Worm (Caenorhabditis elegans) whole organism, L4 larva: ENCODE measurements around the gene C30G12.1.

Experiments used
- F10B5.3 ChIP-seq: sonication (generic microtip); optimal IDR thresholded peaks from 2 replicates; lab custom pipeline; 2016; ENCODE audit warnings: mild to moderate bottlenecking, missing genetic modification characterization, missing compliant biosample characterization
- F49E8.2 ChIP-seq: sonication (generic microtip); optimal IDR thresholded peaks from 2 replicates; lab custom pipeline; 2016; ENCODE audit warnings: missing compliant biosample characterization, mild to moderate bottlenecking, missing genetic modification characterization, borderline replicate concordance
- T26A8.4 ChIP-seq: fragments of 200-800 bp; sonication (Bioruptor generic); IDR thresholded peaks from 2 replicates; pipeline ENCODE4 v1.3.6; 2022; ENCODE audit warnings: missing genetic modification characterization, missing compliant biosample characterization
- Y48G9A.11 ChIP-seq: fragments of 200-800 bp; sonication (Bioruptor generic); IDR thresholded peaks from 2 replicates; pipeline ENCODE4 v1.3.6; 2022; ENCODE audit warnings: missing genetic modification reagents, missing genetic modification characterization, missing compliant biosample characterization
- Y5F2A.4 ChIP-seq: fragments of 200-800 bp; sonication (Bioruptor generic); optimal IDR thresholded peaks from 2 replicates; lab custom pipeline; 2018; ENCODE audit warnings: mild to moderate bottlenecking, missing genetic modification characterization, missing compliant biosample characterization
- Y75B8A.6 ChIP-seq: fragments of 200-800 bp; sonication (Bioruptor generic); IDR thresholded peaks from 2 replicates; pipeline ENCODE4 v1.3.6; 2022; ENCODE audit warnings: missing genetic modification reagents, missing genetic modification characterization, missing compliant biosample characterization
- ZK546.5 ChIP-seq, 2 experiments: sonication (generic microtip); optimal IDR thresholded peaks; 2 replicates each; lab custom pipeline; 2017; ENCODE audit warnings: missing biosample characterization in 2 of 2, missing genetic modification characterization in 2 of 2
- aly-2 ChIP-seq: sonication (generic microtip); optimal IDR thresholded peaks from 2 replicates; lab custom pipeline; 2018; ENCODE audit warnings: missing biosample characterization, missing genetic modification characterization
- arid-1 ChIP-seq: fragments of 200-800 bp; sonication (Bioruptor generic); conservative IDR thresholded peaks from 2 replicates; pipeline ENCODE4 v1.3.6; 2022; ENCODE audit warnings: missing genetic modification reagents, missing genetic modification characterization, missing compliant biosample characterization
- attf-4 ChIP-seq: sonication (generic microtip); optimal IDR thresholded peaks from 3 replicates; lab custom pipeline; 2017; ENCODE audit warnings: missing biosample characterization, missing genetic modification characterization
- ceh-20 ChIP-seq: fragments of 200-800 bp; sonication (Bioruptor generic); IDR thresholded peaks from 2 replicates; pipeline ENCODE4 v1.3.6; 2022; ENCODE audit warnings: missing genetic modification reagents, missing genetic modification characterization, missing compliant biosample characterization
- ceh-44 ChIP-seq: fragments of 200-800 bp; sonication (Bioruptor generic); IDR thresholded peaks from 2 replicates; pipeline ENCODE4 v1.3.6; 2022; ENCODE audit warnings: missing genetic modification reagents, missing genetic modification characterization, missing compliant biosample characterization
- ctbp-1 ChIP-seq: fragments of 200-800 bp; sonication (Bioruptor generic); IDR thresholded peaks from 2 replicates; pipeline ENCODE4 v1.3.6; 2022; ENCODE audit warnings: missing genetic modification reagents, missing genetic modification characterization, missing compliant biosample characterization
- daf-12 ChIP-seq: fragments of 150-350 bp; optimal IDR thresholded peaks from 2 replicates; lab custom pipeline; 2014; ENCODE audit warnings: missing biosample characterization, missing genetic modification reagents, missing genetic modification characterization
- daf-19 ChIP-seq: fragments of 200-800 bp; sonication (Bioruptor generic); conservative IDR thresholded peaks from 2 replicates; pipeline ENCODE4 v1.3.6; 2022; ENCODE audit warnings: missing genetic modification characterization, missing compliant biosample characterization
- dmd-6 ChIP-seq: fragments of 200-800 bp; sonication (Bioruptor generic); IDR thresholded peaks from 2 replicates; pipeline ENCODE4 v1.3.6; 2022; ENCODE audit warnings: missing genetic modification reagents, missing genetic modification characterization, missing compliant biosample characterization
- egl-27 ChIP-seq: sonication (generic microtip); optimal IDR thresholded peaks from 3 replicates; lab custom pipeline; 2017; ENCODE audit warnings: missing biosample characterization, missing genetic modification reagents, missing genetic modification characterization
- egl-43 ChIP-seq: fragments of 200-800 bp; sonication (Bioruptor generic); IDR thresholded peaks from 2 replicates; pipeline ENCODE4 v1.3.6; 2022; ENCODE audit warnings: missing genetic modification reagents, missing genetic modification characterization, missing compliant biosample characterization
- fkh-10 ChIP-seq: fragments of 150-350 bp; optimal IDR thresholded peaks from 2 replicates; lab custom pipeline; 2014; ENCODE audit warnings: missing biosample characterization, missing genetic modification reagents, missing genetic modification characterization
- hif-1 ChIP-seq, 2 experiments: sonication (generic microtip); optimal IDR thresholded peaks; 2 replicates each; lab custom pipeline; 2016 to 2017; ENCODE audit warnings: missing compliant biosample characterization in 2 of 2, missing genetic modification characterization in 2 of 2, missing genetic modification reagents in 2 of 2, missing genotype in 2 of 2, mild to moderate bottlenecking in 1 of 2
- hlh-11 ChIP-seq: fragments of 200-800 bp; sonication (Bioruptor generic); optimal IDR thresholded peaks from 2 replicates; lab custom pipeline; 2018; ENCODE audit warnings: mild to moderate bottlenecking, missing genetic modification characterization, missing compliant biosample characterization
- hlh-30 ChIP-seq: sonication (generic microtip); optimal IDR thresholded peaks from 2 replicates; lab custom pipeline; 2017; ENCODE audit warnings: antibody characterized with exemption, mild to moderate bottlenecking, missing genetic modification characterization, missing compliant biosample characterization; ENCODE audit not compliant: insufficient read depth
- lim-7 ChIP-seq: fragments of 200-800 bp; sonication (Bioruptor generic); IDR thresholded peaks from 2 replicates; pipeline ENCODE4 v1.3.6; 2022; ENCODE audit warnings: missing genetic modification characterization, missing compliant biosample characterization
- lin-1 ChIP-seq: fragments of 200-800 bp; sonication (Bioruptor generic); IDR thresholded peaks from 2 replicates; pipeline ENCODE4 v1.3.6; 2022; ENCODE audit warnings: missing genetic modification reagents, missing genetic modification characterization, missing compliant biosample characterization
- lin-13 ChIP-seq: fragments of 150-350 bp; optimal IDR thresholded peaks from 2 replicates; lab custom pipeline; 2014; ENCODE audit warnings: missing biosample characterization, missing genetic modification reagents, missing genetic modification characterization
- lin-29 ChIP-seq: fragments of 200-800 bp; sonication (Bioruptor generic); IDR thresholded peaks from 2 replicates; pipeline ENCODE4 v1.3.6; 2022; ENCODE audit warnings: missing genetic modification reagents, missing genetic modification characterization, missing compliant biosample characterization
- madf-5 ChIP-seq, 2 experiments: fragments of 200-800 bp; sonication (Bioruptor generic); IDR thresholded peaks; 2 replicates each; pipeline ENCODE4 v1.3.6; 2022; ENCODE audit warnings: missing compliant biosample characterization in 2 of 2, missing genetic modification characterization in 2 of 2
- madf-9 ChIP-seq: fragments of 200-800 bp; sonication (Bioruptor generic); conservative IDR thresholded peaks from 2 replicates; pipeline ENCODE4 v1.3.6; 2022; ENCODE audit warnings: missing genetic modification reagents, missing genetic modification characterization, missing compliant biosample characterization
- mep-1 ChIP-seq: fragments of 150-350 bp; sonication (generic microtip); optimal IDR thresholded peaks from 3 replicates; lab custom pipeline; 2014; ENCODE audit warnings: missing biosample characterization, missing genetic modification characterization
- mes-2 ChIP-seq: sonication (generic microtip); optimal IDR thresholded peaks from 2 replicates; lab custom pipeline; 2016; ENCODE audit warnings: missing genotype, mild to moderate bottlenecking, missing genetic modification characterization, missing compliant biosample characterization; ENCODE audit not compliant: poor library complexity, severe bottlenecking
- nhr-10 ChIP-seq: fragments of 150-350 bp; optimal IDR thresholded peaks from 2 replicates; lab custom pipeline; 2014; ENCODE audit warnings: missing biosample characterization, missing genetic modification characterization
- nhr-102 ChIP-seq: sonication (generic microtip); optimal IDR thresholded peaks from 2 replicates; lab custom pipeline; 2016; ENCODE audit warnings: mild to moderate bottlenecking, missing genetic modification characterization, moderate library complexity, missing compliant biosample characterization
- nhr-11 ChIP-seq: fragments of 150-350 bp; optimal IDR thresholded peaks from 2 replicates; lab custom pipeline; 2014; ENCODE audit warnings: missing biosample characterization, missing genetic modification characterization
- nhr-111 ChIP-seq: fragments of 200-800 bp; sonication (Bioruptor generic); optimal IDR thresholded peaks from 2 replicates; lab custom pipeline; 2018; ENCODE audit warnings: mild to moderate bottlenecking, missing genetic modification characterization, missing compliant biosample characterization
- nhr-237 ChIP-seq: sonication (generic microtip); optimal IDR thresholded peaks from 2 replicates; lab custom pipeline; 2017; ENCODE audit warnings: missing biosample characterization, missing genetic modification characterization
- nhr-41 ChIP-seq: fragments of 200-800 bp; sonication (Bioruptor generic); IDR thresholded peaks from 2 replicates; pipeline ENCODE4 v1.3.6; 2022; ENCODE audit warnings: missing genetic modification reagents, missing genetic modification characterization, missing compliant biosample characterization
- nhr-42 ChIP-seq: fragments of 200-800 bp; sonication (Bioruptor generic); IDR thresholded peaks from 2 replicates; pipeline ENCODE4 v1.3.6; 2022; ENCODE audit warnings: missing genetic modification characterization, missing compliant biosample characterization
- sdz-12 ChIP-seq: fragments of 200-800 bp; sonication (Bioruptor generic); optimal IDR thresholded peaks from 2 replicates; lab custom pipeline; 2018; ENCODE audit warnings: mild to moderate bottlenecking, missing genetic modification characterization, missing compliant biosample characterization
- set-16 ChIP-seq: fragments of 200-800 bp; sonication (Bioruptor generic); IDR thresholded peaks from 2 replicates; pipeline ENCODE4 v1.3.6; 2022; ENCODE audit warnings: missing genetic modification reagents, missing genetic modification characterization, missing compliant biosample characterization
- skn-1 ChIP-seq: fragments of 150-350 bp; optimal IDR thresholded peaks from 2 replicates; lab custom pipeline; 2014; ENCODE audit warnings: missing biosample characterization, missing genetic modification characterization
- snpc-1.2 ChIP-seq: fragments of 200-800 bp; sonication (Bioruptor generic); IDR thresholded peaks from 2 replicates; pipeline ENCODE4 v1.3.6; 2022; ENCODE audit warnings: missing genetic modification reagents, missing genetic modification characterization, missing compliant biosample characterization
- unc-62 ChIP-seq, 3 experiments: fragments of 150-350 bp in 1 of 3; sonication (generic microtip); optimal IDR thresholded peaks in 2 of 3; peaks in 1 of 3; 1 replicate in 1 of 3; 2 replicates in 2 of 3; lab custom pipeline; 2014 to 2017; ENCODE audit warnings: missing biosample characterization in 3 of 3, missing genetic modification characterization in 3 of 3, missing genetic modification reagents in 3 of 3, missing genotype in 1 of 3
- zfp-3 ChIP-seq: fragments of 200-800 bp; sonication (Bioruptor generic); conservative IDR thresholded peaks from 2 replicates; pipeline ENCODE4 v1.3.6; 2022; ENCODE audit warnings: missing genetic modification reagents, missing genetic modification characterization, missing compliant biosample characterization
- ztf-11 ChIP-seq: fragments of 150-350 bp; optimal IDR thresholded peaks from 2 replicates; lab custom pipeline; 2014; ENCODE audit warnings: missing biosample characterization, missing genetic modification characterization

Gene C30G12.1

ce11 chrII:7323317-7323716 is 24.2 kb downstream of the C30G12.1 start (continued):
- no peak for TF ChIP-seq egl-27 (tag; lab: Kevin White, UChicago)
- TF ChIP-seq daf-19 (GFP tag; lab: Robert Waterston, UW) = no peak
- peak; percentile 75 for TF ChIP-seq hlh-11
- TF ChIP-seq ztf-11 = no peak
- no peak for TF ChIP-seq lin-29 (GFP tag; lab: Robert Waterston, UW)
- no peak for TF ChIP-seq madf-9 (GFP tag; lab: Robert Waterston, UW)
- TF ChIP-seq Y5F2A.4 (GFP tag; lab: Kevin White, UChicago) = no peak
- no peak for TF ChIP-seq daf-12 (tag; lab: Kevin White, UChicago)
- peak; percentile 64 for TF ChIP-seq hlh-30
- TF ChIP-seq nhr-237 = no peak
- TF ChIP-seq nhr-10 (tag; lab: Kevin White, UChicago) = no peak
- TF ChIP-seq lin-13 = no peak
- no peak for TF ChIP-seq set-16 (GFP tag; lab: Robert Waterston, UW)
- TF ChIP-seq nhr-42 (GFP tag; lab: Robert Waterston, UW) = no peak
- TF ChIP-seq nhr-111 (GFP tag; lab: Kevin White, UChicago) = no peak
- TF ChIP-seq T26A8.4 (GFP tag; lab: Robert Waterston, UW) = no peak
- no peak for TF ChIP-seq aly-2
- TF ChIP-seq nhr-102 (tag; lab: Kevin White, UChicago) = no peak
- TF ChIP-seq dmd-6 (GFP tag; lab: Robert Waterston, UW) = no peak
- no peak for TF ChIP-seq madf-5 (GFP tag; IDR thresholded peaks at IDR 0.05; lab: Robert Waterston, UW)
- TF ChIP-seq skn-1 (tag; lab: Kevin White, UChicago) = no peak
- peak; percentile 37; the same call in 1 of the 2 replicates for TF ChIP-seq ctbp-1 (GFP tag; lab: Robert Waterston, UW)
- no peak for TF ChIP-seq fkh-10 (GFP tag; lab: Kevin White, UChicago)
- no peak for TF ChIP-seq F49E8.2 (tag; lab: Kevin White, UChicago)
- peak; percentile 18 for TF ChIP-seq mep-1 (tag; lab: Kevin White, UChicago)
- TF ChIP-seq ceh-20 (GFP tag; lab: Robert Waterston, UW) = peak; percentile 38; the same call in 1 of the 2 replicates

- TF ChIP-seq dmd-6 (GFP tag; lab: Robert Waterston, UW) = 0 out of 2 replicates have a peak, but pooled peaks have one; percentile 12
- no peak for TF ChIP-seq daf-19 (GFP tag; lab: Robert Waterston, UW)
- TF ChIP-seq T26A8.4 (GFP tag; lab: Robert Waterston, UW) = 0 out of 2 replicates have a peak, but pooled peaks have one; percentile 17
- TF ChIP-seq lin-1 (GFP tag; lab: Robert Waterston, UW) = no peak
- peak; percentile 16 for TF ChIP-seq sdz-12 (GFP tag; lab: Kevin White, UChicago)
- 0 out of 2 replicates have a peak, but pooled peaks have one; percentile 8 for TF ChIP-seq egl-43
- TF ChIP-seq attf-4 = no peak
- no peak for TF ChIP-seq nhr-11
- no peak for TF ChIP-seq zfp-3 (GFP tag; lab: Robert Waterston, UW)
- no peak for TF ChIP-seq fkh-10 (GFP tag; lab: Kevin White, UChicago)
- peak; percentile 8 for TF ChIP-seq mes-2 (tag; lab: Kevin White, UChicago)
- TF ChIP-seq nhr-41 = no peak
- TF ChIP-seq snpc-1.2 (GFP tag; lab: Robert Waterston, UW) = no peak
- no peak for TF ChIP-seq arid-1 (GFP tag; lab: Robert Waterston, UW)
- TF ChIP-seq hif-1 (tag; optimal IDR thresholded peaks at IDR 0.05; lab: Kevin White, UChicago) = no peak
- no peak for TF ChIP-seq Y48G9A.11 (GFP tag; lab: Robert Waterston, UW)
- TF ChIP-seq ZK546.5 (tag; optimal IDR thresholded peaks at IDR 0.05; lab: Kevin White, UChicago) = no peak
- no peak for TF ChIP-seq ceh-44 (GFP tag; lab: Robert Waterston, UW)
- TF ChIP-seq lim-7 = 0 out of 2 replicates have a peak, but pooled peaks have one; percentile 19
- no peak for TF ChIP-seq Y75B8A.6 (GFP tag; lab: Robert Waterston, UW)
- peak; percentile 24 for TF ChIP-seq hlh-30
- no peak for TF ChIP-seq unc-62 (GFP tag; optimal IDR thresholded peaks at IDR 0.05 in 1 of 2; lab: Kevin White, UChicago)
- no peak for TF ChIP-seq unc-62 (tag; optimal IDR thresholded peaks at IDR 0.05; lab: Kevin White, UChicago)
- no peak for TF ChIP-seq F10B5.3 (tag; lab: Kevin White, UChicago)
- 0 out of 2 replicates have a peak, but pooled peaks have one; percentile 50 for TF ChIP-seq madf-9 (GFP tag; lab: Robert Waterston, UW)
Observed at ce11 chrII:7323925-7324324, 24.8 kb downstream of the C30G12.1 start, which contains the start of gene F21D12.3. F21D12.3 (minus strand) TSS chrII:7324025.
